Worm (Caenorhabditis elegans): ENCODE measurements around the gene pfd-1.

The pfd-1 gene

DNA sequence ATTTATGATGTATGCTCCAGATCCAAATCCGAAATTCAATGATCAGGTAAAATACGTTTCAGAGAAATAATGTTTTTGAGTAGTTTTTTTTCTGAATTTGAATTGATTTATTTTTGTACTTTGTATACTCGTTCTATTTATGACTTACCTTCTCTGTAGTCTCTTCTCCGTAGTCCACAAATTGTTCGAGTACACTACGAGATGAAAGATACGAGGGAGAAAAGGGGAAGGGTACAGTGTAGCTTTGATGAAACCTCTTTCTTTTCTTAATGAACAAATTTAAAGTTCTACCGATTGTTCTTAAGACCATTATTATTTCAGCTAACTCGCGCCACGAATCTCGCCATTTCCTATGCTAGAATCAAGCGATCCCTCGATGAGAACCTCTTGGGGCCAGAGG is 30.2 kb downstream of the pfd-1 start:
- TF ChIP-seq fax-1 (tag; optimal IDR thresholded peaks at IDR 0.05) (no peak), F13H6.1 (tag; optimal IDR thresholded peaks at IDR 0.05) (no peak), tbx-2 (tag; optimal IDR thresholded peaks at IDR 0.05) (no peak), pat-9 (tag; optimal IDR thresholded peaks at IDR 0.05) (no peak), ceh-18 (tag; optimal IDR thresholded peaks at IDR 0.05) (no peak), fkh-6 (tag; optimal IDR thresholded peaks at IDR 0.05) (no peak), ceh-45 (GFP tag; IDR thresholded peaks at IDR 0.05) (no peak), pros-1 (tag; optimal IDR thresholded peaks at IDR 0.05) (no peak), pha-4 (tag; optimal IDR thresholded peaks at IDR 0.05) (no peak), zip-5 (tag; optimal IDR thresholded peaks at IDR 0.05) (no peak), dmd-4 (tag; optimal IDR thresholded peaks at IDR 0.05; ENCODE audit: borderline replicate concordance) (no peak), ceh-31 (tag; optimal IDR thresholded peaks at IDR 0.05) (no peak), unc-86 (tag; optimal IDR thresholded peaks at IDR 0.05) (no peak), ceh-2 (tag; optimal IDR thresholded peaks at IDR 0.05) (no peak), hlh-6 (tag; optimal IDR thresholded peaks at IDR 0.05) (no peak), nhr-232 (tag; optimal IDR thresholded peaks at IDR 0.05) (no peak), rnt-1 (tag; optimal IDR thresholded peaks at IDR 0.05) (no peak)

- TF ChIP-seq sox-2 (GFP tag; IDR thresholded peaks at IDR 0.05) (no peak), elt-2 (tag; optimal IDR thresholded peaks at IDR 0.05) (peak; percentile 33)
These were observed 33.1 kb downstream of the pfd-1 start, which contains the start of gene prx-14 for ce11 chrIV:11183013-11183412. Gene prx-14, plus strand, starts transcription at chrIV:11183132.

DNA sequence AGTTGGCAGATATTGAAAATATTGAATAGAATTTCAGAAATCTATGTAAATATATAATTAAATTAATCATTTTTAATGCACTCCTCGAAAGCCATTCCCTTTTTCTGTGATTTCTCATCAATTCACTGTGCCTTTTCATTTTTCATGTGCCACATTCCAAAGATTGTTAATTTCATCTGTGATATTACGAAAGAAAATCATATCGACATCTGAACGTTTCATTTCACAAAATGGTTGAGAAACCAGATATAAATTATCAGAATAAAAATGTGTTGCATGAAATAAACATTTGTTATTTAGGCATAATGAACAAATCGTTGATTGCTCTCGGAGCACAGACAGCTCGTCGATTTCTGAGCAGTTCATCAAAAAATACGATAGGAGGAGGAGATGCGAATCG is 34.1 kb downstream of the pfd-1 start, which contains the start of gene nuaf-3:
nuaf-3 (plus strand) TSS at position 301 of the 400 bp plus-strand sequence.
- no peak for TF ChIP-seq che-1 (tag; optimal IDR thresholded peaks at IDR 0.05)
- TF ChIP-seq ceh-9 (tag; optimal IDR thresholded peaks at IDR 0.05): no peak
- TF ChIP-seq fax-1 (tag; optimal IDR thresholded peaks at IDR 0.05): no peak
- no peak for TF ChIP-seq ceh-24 (tag; optimal IDR thresholded peaks at IDR 0.05)
- no peak for TF ChIP-seq pha-2 (tag; optimal IDR thresholded peaks at IDR 0.05)
- no peak for TF ChIP-seq C38D4.7 (GFP tag; optimal IDR thresholded peaks at IDR 0.05)
- no peak for TF ChIP-seq dve-1 (tag; optimal IDR thresholded peaks at IDR 0.05)
- no peak for TF ChIP-seq gmeb-2 (tag; optimal IDR thresholded peaks at IDR 0.05)
- TF ChIP-seq hlh-30 (tag; optimal IDR thresholded peaks at IDR 0.05; ENCODE audit: insufficient read depth): no peak
- no peak for TF ChIP-seq ceh-19 (GFP tag; optimal IDR thresholded peaks at IDR 0.05)
- no peak for TF ChIP-seq sox-4 (tag; optimal IDR thresholded peaks at IDR 0.05)
- no peak for TF ChIP-seq hlh-15 (tag; optimal IDR thresholded peaks at IDR 0.05)
- TF ChIP-seq zip-5 (tag; optimal IDR thresholded peaks at IDR 0.05): no peak
- TF ChIP-seq ama-1 (optimal IDR thresholded peaks at IDR 0.05): no peak
- no peak for TF ChIP-seq pag-3 (tag; optimal IDR thresholded peaks at IDR 0.05; ENCODE audit: borderline replicate concordance)
- no peak for TF ChIP-seq ttx-3 (tag; optimal IDR thresholded peaks at IDR 0.05)
- no peak for TF ChIP-seq lim-6 (tag; optimal IDR thresholded peaks at IDR 0.05)
- TF ChIP-seq lin-11 (tag; optimal IDR thresholded peaks at IDR 0.05): no peak

DNA sequence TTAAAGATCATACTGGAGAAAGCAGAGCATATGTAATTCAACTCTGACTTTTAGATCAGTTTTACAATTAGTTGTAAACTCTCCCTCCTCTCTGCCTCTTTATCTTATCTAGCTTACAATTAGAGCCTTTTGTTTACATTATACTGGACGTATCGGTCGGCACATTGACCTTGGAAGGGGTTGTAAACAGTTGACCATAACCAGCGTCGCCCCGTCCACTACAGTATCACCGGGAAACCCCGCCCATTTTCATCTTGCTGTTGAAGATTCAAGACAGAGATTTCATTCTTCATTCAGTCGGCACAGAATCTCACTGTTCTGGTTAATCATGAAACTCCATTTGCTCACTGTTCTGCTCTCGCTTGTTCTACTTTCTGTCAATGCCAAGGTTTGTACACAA is 36.8 kb downstream of the pfd-1 start, which contains the start of gene sdz-27:
sdz-27 (plus strand) TSS at position 301 of the 400 bp plus-strand sequence.
- no peak for TF ChIP-seq pax-1 (tag; optimal IDR thresholded peaks at IDR 0.05)
- TF ChIP-seq mec-3 (tag; optimal IDR thresholded peaks at IDR 0.05; ENCODE audit: borderline replicate concordance): no peak
- no peak for TF ChIP-seq C38D4.7 (GFP tag; optimal IDR thresholded peaks at IDR 0.05)
- TF ChIP-seq tbx-7 (tag; optimal IDR thresholded peaks at IDR 0.05): no peak
- TF ChIP-seq ahr-1 (tag; optimal IDR thresholded peaks at IDR 0.05): no peak
- TF ChIP-seq nfya-1 (tag; optimal IDR thresholded peaks at IDR 0.05): no peak
- no peak for TF ChIP-seq hlh-13 (GFP tag; optimal IDR thresholded peaks at IDR 0.05)
- no peak for TF ChIP-seq pha-2 (tag; optimal IDR thresholded peaks at IDR 0.05)
- no peak for TF ChIP-seq ceh-45 (GFP tag; IDR thresholded peaks at IDR 0.05)
- TF ChIP-seq pha-4 (tag; optimal IDR thresholded peaks at IDR 0.05): no peak
- TF ChIP-seq syd-9 (tag; optimal IDR thresholded peaks at IDR 0.05): no peak
- no peak for TF ChIP-seq unc-86 (tag; optimal IDR thresholded peaks at IDR 0.05)
- no peak for TF ChIP-seq hlh-6 (tag; optimal IDR thresholded peaks at IDR 0.05)
- TF ChIP-seq tbx-2 (tag; optimal IDR thresholded peaks at IDR 0.05): no peak
- TF ChIP-seq ref-2 (tag; optimal IDR thresholded peaks at IDR 0.05): no peak
- no peak for TF ChIP-seq ceh-18 (tag; optimal IDR thresholded peaks at IDR 0.05)
- TF ChIP-seq C08G9.2 (tag; optimal IDR thresholded peaks at IDR 0.05): no peak

Data from whole organism, late embryonic.